Fruit fly (Drosophila melanogaster): ENCODE data around the gene CG33784.

The CG33784 gene

DNA sequence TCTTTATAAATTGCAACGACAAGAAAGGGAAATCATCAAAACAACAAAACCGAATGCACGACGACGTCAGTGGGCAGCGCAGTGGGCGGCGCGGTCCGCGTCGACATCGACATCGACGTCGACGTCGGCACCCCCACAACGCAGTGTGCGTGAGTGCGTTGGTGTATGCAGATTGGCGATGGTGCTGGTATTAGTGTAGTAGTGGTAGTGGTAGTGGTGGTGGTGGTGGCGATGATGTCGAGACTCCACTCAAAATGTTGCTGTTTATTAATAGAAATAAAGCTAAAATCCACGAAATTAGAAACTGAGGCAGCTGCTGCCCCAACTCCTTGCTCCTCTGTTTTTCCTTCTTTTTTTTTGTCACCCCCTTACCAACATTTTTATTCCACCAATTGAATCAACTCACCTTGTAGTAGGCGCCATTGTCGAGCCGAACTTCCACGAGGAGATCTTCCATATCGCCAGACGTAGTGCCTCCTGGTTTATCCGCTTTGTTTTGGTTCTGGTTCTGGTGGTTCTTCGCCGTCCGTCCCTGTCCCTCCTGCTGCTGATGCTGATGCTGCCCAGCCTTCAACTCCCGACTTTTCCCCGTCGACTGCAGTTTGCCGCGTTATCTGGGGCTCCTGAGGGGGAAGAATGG, 40.7 kb downstream of the CG33784 start:
- TF ChIP-seq Eip78C (GFP tag) (peak; percentile 34), Gug (GFP tag; IDR thresholded peaks at IDR 0.05) (no peak), Hr39 (GFP tag; optimal IDR thresholded peaks at IDR 0.05) (no peak), CG6276 (GFP tag; optimal IDR thresholded peaks at IDR 0.05) (no peak), CG6163 (GFP tag; IDR thresholded peaks at IDR 0.05) (peak; percentile 39; the same call in 1 of the 3 replicates), CG8632 (GFP tag; optimal IDR thresholded peaks at IDR 0.05) (no peak), vri (GFP tag; optimal IDR thresholded peaks at IDR 0.05) (no peak)

DNA sequence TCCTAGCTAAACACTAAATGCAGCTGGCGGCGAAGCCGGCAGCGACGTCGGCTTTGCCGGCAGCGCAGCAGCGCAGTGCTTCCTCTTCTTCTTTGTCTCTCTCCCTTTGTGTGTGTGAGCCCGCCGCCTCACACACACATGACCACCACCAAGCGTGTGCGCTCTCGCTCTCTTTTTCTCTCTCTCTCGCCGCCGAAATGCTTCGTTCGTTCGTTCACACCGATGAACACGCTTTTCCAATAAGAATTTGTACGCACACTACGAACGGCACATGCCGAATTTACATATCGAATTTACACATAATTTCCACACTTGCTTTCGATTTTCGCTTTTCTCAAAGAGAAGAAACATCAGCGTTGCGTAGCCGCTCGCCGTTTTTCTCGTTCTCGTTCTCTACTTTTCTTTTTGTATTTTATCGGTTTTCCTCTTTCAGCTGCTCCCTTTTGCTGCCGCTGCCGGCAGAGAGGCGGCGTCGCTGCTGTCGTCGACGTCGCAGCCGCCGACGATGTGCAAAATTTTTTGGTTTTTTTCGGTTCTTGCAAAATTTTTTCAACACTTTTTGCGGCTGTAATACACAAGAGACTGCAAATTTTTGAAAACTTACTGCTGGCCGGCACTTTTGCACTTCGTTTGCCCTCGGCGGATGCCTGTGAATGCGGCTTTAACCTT, 41.6 kb downstream of the CG33784 start:
- TF ChIP-seq Sox14 (GFP tag; optimal IDR thresholded peaks at IDR 0.05) (peak; percentile 42), Ets96B (tag; optimal IDR thresholded peaks at IDR 0.05) (no peak), net (GFP tag; optimal IDR thresholded peaks at IDR 0.05) (peak; percentile 25), fkh (GFP tag; optimal IDR thresholded peaks at IDR 0.05) (peak; percentile 40), CG11902 (GFP tag; optimal IDR thresholded peaks at IDR 0.05) (no peak), CG8119 (GFP tag; IDR thresholded peaks at IDR 0.05) (peak; percentile 44; the same call in 1 of the 3 replicates), fd85E (GFP tag; optimal IDR thresholded peaks at IDR 0.05) (peak; percentile 35), CG3919 (GFP tag; optimal IDR thresholded peaks at IDR 0.05) (no peak), CG1621 (tag; optimal IDR thresholded peaks at IDR 0.05) (no peak), dsx (GFP tag; optimal IDR thresholded peaks at IDR 0.05; ENCODE audit: poor library complexity, severe bottlenecking) (peak; percentile 21), Smox (GFP tag; optimal IDR thresholded peaks at IDR 0.05) (no peak), OdsH (GFP tag; optimal IDR thresholded peaks at IDR 0.05) (no peak), Met (GFP tag; optimal IDR thresholded peaks at IDR 0.05) (no peak), topi (GFP tag; optimal IDR thresholded peaks at IDR 0.05) (peak; percentile 10), Eip93F (GFP tag; optimal IDR thresholded peaks at IDR 0.05) (peak; percentile 3), CG3032 (tag; optimal IDR thresholded peaks at IDR 0.05) (no peak), eg (GFP tag; IDR thresholded peaks at IDR 0.05) (peak; percentile 4; the same call in 1 of the 3 replicates), Eip78C (GFP tag) (peak; percentile 32), CG11294 (GFP tag; IDR thresholded peaks at IDR 0.05) (no peak), ss (GFP tag; optimal IDR thresholded peaks at IDR 0.05) (peak in 1 of 2 experiments; percentile 56), CG16779 (tag; optimal IDR thresholded peaks at IDR 0.05) (peak; percentile 40)

DNA sequence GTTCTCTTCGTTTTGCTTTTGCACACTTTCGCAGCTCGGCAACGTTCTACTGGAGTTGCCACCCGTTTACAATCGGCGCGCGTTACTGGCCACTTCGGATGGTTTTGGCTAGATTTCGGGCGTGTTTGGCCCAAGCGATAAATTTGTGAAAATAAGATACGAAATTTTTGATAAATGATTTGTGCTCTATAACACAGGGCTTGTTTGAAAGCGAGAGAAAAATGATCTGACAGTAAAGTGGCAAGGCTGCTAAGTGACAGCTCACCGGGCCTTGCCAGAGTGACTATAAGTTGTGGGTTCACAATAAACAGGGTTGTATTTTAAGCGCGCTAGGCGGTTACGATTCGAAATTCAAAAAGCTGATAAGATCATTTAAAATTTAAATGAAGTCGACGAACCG, 42.2 kb downstream of the CG33784 start, which contains the start of gene Fmr1:
TSS of gene Fmr1 (minus strand) at position 184 of the 400 bp plus-strand sequence.
- TF ChIP-seq CG31627 (GFP tag; optimal IDR thresholded peaks at IDR 0.05), result peak; percentile 38
- no peak for TF ChIP-seq Eip93F (GFP tag; optimal IDR thresholded peaks at IDR 0.05)
- TF ChIP-seq esn (GFP tag; optimal IDR thresholded peaks at IDR 0.05), result peak; percentile 15
- peak; percentile 20 for TF ChIP-seq Eip78C (GFP tag)
- TF ChIP-seq Hr39 (GFP tag; optimal IDR thresholded peaks at IDR 0.05), result no peak
- peak; percentile 100 for TF ChIP-seq achi (GFP tag; optimal IDR thresholded peaks at IDR 0.05)
- no peak for TF ChIP-seq Smox (GFP tag; optimal IDR thresholded peaks at IDR 0.05)
- TF ChIP-seq CG6854 (GFP tag; optimal IDR thresholded peaks at IDR 0.05), result no peak
- TF ChIP-seq CG6792 (GFP tag; optimal IDR thresholded peaks at IDR 0.05), result no peak
- peak; percentile 21 for TF ChIP-seq Sox15 (GFP tag; optimal IDR thresholded peaks at IDR 0.05)
- no peak for TF ChIP-seq OdsH (GFP tag; optimal IDR thresholded peaks at IDR 0.05)
- TF ChIP-seq CG9139 (GFP tag; optimal IDR thresholded peaks at IDR 0.05), result no peak
- TF ChIP-seq Ets96B (tag; optimal IDR thresholded peaks at IDR 0.05), result no peak
- peak; percentile 32 for TF ChIP-seq CG3032 (tag; optimal IDR thresholded peaks at IDR 0.05)
- TF ChIP-seq Lpt (GFP tag; optimal IDR thresholded peaks at IDR 0.05), result no peak
- TF ChIP-seq CG1621 (tag; optimal IDR thresholded peaks at IDR 0.05), result no peak
- TF ChIP-seq Sox14 (GFP tag; optimal IDR thresholded peaks at IDR 0.05), result peak; percentile 56
- TF ChIP-seq vri (GFP tag; optimal IDR thresholded peaks at IDR 0.05), result no peak
- peak; percentile 18 for TF ChIP-seq CG7368 (GFP tag; optimal IDR thresholded peaks at IDR 0.05)
- no peak for TF ChIP-seq CG6163 (GFP tag; IDR thresholded peaks at IDR 0.05)
- no peak for TF ChIP-seq CG8632 (GFP tag; optimal IDR thresholded peaks at IDR 0.05)
- no peak for TF ChIP-seq CG8319 (GFP tag; optimal IDR thresholded peaks at IDR 0.05)
- TF ChIP-seq topi (GFP tag; optimal IDR thresholded peaks at IDR 0.05), result peak; percentile 2
- no peak for TF ChIP-seq CG10669 (GFP tag; optimal IDR thresholded peaks at IDR 0.05)
- no peak for TF ChIP-seq CG4318 (GFP tag; optimal IDR thresholded peaks at IDR 0.05)
- TF ChIP-seq svp (GFP tag), result no peak
- TF ChIP-seq fkh (GFP tag; optimal IDR thresholded peaks at IDR 0.05), result no peak
- TF ChIP-seq dac (GFP tag; optimal IDR thresholded peaks at IDR 0.05), result no peak
- peak; percentile 15 for TF ChIP-seq Eip75B (GFP tag; optimal IDR thresholded peaks at IDR 0.05)
- TF ChIP-seq CG16779 (tag; optimal IDR thresholded peaks at IDR 0.05), result no peak
- no peak for TF ChIP-seq CG6808 (GFP tag; optimal IDR thresholded peaks at IDR 0.05)
- TF ChIP-seq cyc (GFP tag; optimal IDR thresholded peaks at IDR 0.05), result peak; percentile 44
- TF ChIP-seq Hr4 (GFP tag; optimal IDR thresholded peaks at IDR 0.05), result peak; percentile 35
- no peak for TF ChIP-seq eg (GFP tag; IDR thresholded peaks at IDR 0.05)

All from whole organism, prepupa.